Worm (Caenorhabditis elegans): ENCODE data around the gene srd-46.

DNA sequence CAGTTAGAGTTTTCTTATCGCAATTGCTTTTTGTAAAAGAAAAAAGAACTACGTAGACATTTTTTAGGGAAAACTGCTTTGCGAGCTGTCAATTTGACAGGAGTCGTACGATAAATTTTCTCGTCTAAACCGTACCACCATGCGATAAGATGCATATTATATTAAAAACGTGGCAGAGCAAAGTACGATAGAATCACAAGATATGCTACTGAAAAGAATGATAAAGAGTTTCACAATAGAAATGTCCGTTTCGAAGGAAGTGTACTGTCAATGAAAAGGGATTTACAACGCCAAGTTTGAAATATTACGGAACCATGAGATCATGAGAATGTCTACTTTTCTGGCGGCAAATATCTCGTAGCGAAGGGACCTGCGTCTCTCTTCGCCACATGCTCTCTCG lies 32.9 kb downstream of the srd-46 start, which contains the start of gene F19H6.5:
- TF ChIP-seq dao-5 (tag; optimal IDR thresholded peaks at IDR 0.05) (no peak), him-1 (tag; optimal IDR thresholded peaks at IDR 0.05) (no peak), W03F9.2 (tag; optimal IDR thresholded peaks at IDR 0.05) (no peak)

Measured in whole organism, L4/young adult.